Fruit fly (Drosophila melanogaster) whole organism, embryonic: ENCODE results near the gene alphaKap4.

Source experiments
- Atf-2 ChIP-seq: fragments of 200-800 bp; sonication (Bioruptor generic); optimal IDR thresholded peaks from 2 replicates; lab custom pipeline; 2016; ENCODE audit warnings: missing biosample characterization, missing genetic modification characterization
- B-H1 ChIP-seq: fragments of 200-800 bp; sonication (Bioruptor generic); IDR thresholded peaks from 3 replicates; pipeline ENCODE4 v1.3.6; 2022; ENCODE audit warnings: missing biosample characterization, missing genetic modification characterization
- CG10654 ChIP-seq: fragments of 200-800 bp; sonication (Bioruptor generic); optimal IDR thresholded peaks from 2 replicates; lab custom pipeline; 2016; ENCODE audit warnings: missing biosample characterization, missing genetic modification characterization
- CG11093 ChIP-seq: fragments of 200-800 bp; sonication (Bioruptor generic); IDR thresholded peaks from 3 replicates; pipeline ENCODE4 v1.3.6; 2022; ENCODE audit warnings: missing biosample characterization, missing genetic modification characterization
- CG11695 ChIP-seq: fragments of 200-800 bp; sonication (Bioruptor generic); IDR thresholded peaks from 3 replicates; pipeline ENCODE4 v1.3.6; 2022; ENCODE audit warnings: missing biosample characterization, missing genetic modification characterization
- CG11723 ChIP-seq: fragments of 200-800 bp; sonication (Bioruptor generic); optimal IDR thresholded peaks from 2 replicates; lab custom pipeline; 2017; ENCODE audit warnings: missing biosample characterization, mild to moderate bottlenecking, missing genetic modification characterization
- CG14441 ChIP-seq: fragments of 200-800 bp; sonication (Bioruptor generic); IDR thresholded peaks from 2 replicates; pipeline ENCODE4 v1.3.6; 2022; ENCODE audit warnings: missing biosample characterization, missing genetic modification characterization
- CG14710 ChIP-seq: fragments of 200-800 bp; sonication (Bioruptor generic); optimal IDR thresholded peaks from 3 replicates; lab custom pipeline; 2019; ENCODE audit warnings: missing biosample characterization, mild to moderate bottlenecking, missing genetic modification characterization, moderate library complexity
- CG17912 ChIP-seq: fragments of 200-800 bp; sonication (Bioruptor generic); optimal IDR thresholded peaks from 2 replicates; lab custom pipeline; 2018; ENCODE audit warnings: missing biosample characterization, mild to moderate bottlenecking, missing genetic modification characterization
- CG18764 ChIP-seq: fragments of 200-800 bp; sonication (Bioruptor generic); optimal IDR thresholded peaks from 3 replicates; lab custom pipeline; 2016; ENCODE audit warnings: missing biosample characterization, missing genetic modification characterization
- CG2202 ChIP-seq: fragments of 200-800 bp; sonication (Bioruptor generic); optimal IDR thresholded peaks from 2 replicates; lab custom pipeline; 2018; ENCODE audit warnings: missing biosample characterization, mild to moderate bottlenecking, missing genetic modification characterization
- CG2875 ChIP-seq: fragments of 200-800 bp; sonication (Bioruptor generic); optimal IDR thresholded peaks from 2 replicates; lab custom pipeline; 2017; ENCODE audit warnings: missing biosample characterization, mild to moderate bottlenecking, missing genetic modification characterization, missing genetic modification reagents
- CG33213 ChIP-seq: fragments of 200-800 bp; sonication (Bioruptor generic); optimal IDR thresholded peaks from 3 replicates; lab custom pipeline; 2016; ENCODE audit warnings: missing biosample characterization, missing genetic modification characterization
- CG6791 ChIP-seq: fragments of 200-800 bp; sonication (Bioruptor generic); IDR thresholded peaks from 3 replicates; pipeline ENCODE4 v1.3.6; 2022; ENCODE audit warnings: missing biosample characterization, missing genetic modification characterization; ENCODE audit not compliant: partially characterized antibody
- CG8359 ChIP-seq: fragments of 200-800 bp; sonication (Bioruptor generic); optimal IDR thresholded peaks from 2 replicates; lab custom pipeline; 2017; ENCODE audit warnings: missing biosample characterization, mild to moderate bottlenecking, missing genetic modification characterization, borderline replicate concordance
- D ChIP-seq, 2 experiments: fragments of 200-800 bp in 1 of 2; fragments of >200 bp in 1 of 2; sonication (Bioruptor generic) in 1 of 2; optimal IDR thresholded peaks; 2 replicates in 1 of 2; 3 replicates in 1 of 2; lab custom pipeline; 2017; ENCODE audit warnings: mild to moderate bottlenecking in 1 of 2, missing biosample characterization in 1 of 2, missing genetic modification characterization in 1 of 2, missing genetic modification reagents in 1 of 2
- Doc3 ChIP-seq: fragments of 200-800 bp; sonication (Bioruptor generic); IDR thresholded peaks from 3 replicates; pipeline ENCODE4 v1.3.6; 2022; ENCODE audit warnings: missing biosample characterization, missing genetic modification characterization; ENCODE audit not compliant: partially characterized antibody
- Gsc ChIP-seq: fragments of 200-800 bp; sonication (Bioruptor generic); IDR thresholded peaks from 2 replicates; pipeline ENCODE4 v1.3.6; 2022; ENCODE audit warnings: missing biosample characterization, missing genetic modification characterization
- H15 ChIP-seq: fragments of 200-800 bp; sonication (Bioruptor generic); IDR thresholded peaks from 3 replicates; pipeline ENCODE4 v1.3.6; 2022; ENCODE audit warnings: missing biosample characterization, missing genetic modification characterization
- Hand ChIP-seq: fragments of 200-800 bp; sonication (Bioruptor generic); optimal IDR thresholded peaks from 2 replicates; lab custom pipeline; 2017; ENCODE audit warnings: mild to moderate bottlenecking, missing biosample characterization, missing genetic modification reagents, missing genetic modification characterization
- Lim3 ChIP-seq: fragments of 200-800 bp; sonication (Bioruptor generic); IDR thresholded peaks from 2 replicates; pipeline ENCODE4 v1.3.6; 2022; ENCODE audit warnings: missing biosample characterization, missing genetic modification characterization
- Med ChIP-seq: fragments of 200-800 bp; sonication (Bioruptor generic); peaks from one replicate; lab custom pipeline; 2016; ENCODE audit warnings: missing biosample characterization, missing genetic modification characterization, mild to moderate bottlenecking, inconsistent platforms, moderate library complexity
- PHDP ChIP-seq: fragments of 200-800 bp; sonication (Bioruptor generic); optimal IDR thresholded peaks from 3 replicates; lab custom pipeline; 2018; ENCODE audit warnings: missing biosample characterization, mild to moderate bottlenecking, missing genetic modification characterization, moderate library complexity
- Side ChIP-seq: fragments of 200-800 bp; sonication (Bioruptor generic); optimal IDR thresholded peaks from 2 replicates; lab custom pipeline; 2016; ENCODE audit warnings: missing biosample characterization, missing genetic modification characterization
- Sry-δ ChIP-seq: fragments of 200-800 bp; sonication (Bioruptor generic); optimal IDR thresholded peaks from 2 replicates; lab custom pipeline; 2016; ENCODE audit warnings: missing biosample characterization, missing genetic modification characterization
- Vsx1 ChIP-seq: fragments of 200-800 bp; sonication (Bioruptor generic); optimal IDR thresholded peaks from 2 replicates; lab custom pipeline; 2017; ENCODE audit warnings: missing biosample characterization, mild to moderate bottlenecking, missing genetic modification characterization, missing genetic modification reagents
- Xbp1 ChIP-seq: fragments of 200-800 bp; sonication (Bioruptor generic); optimal IDR thresholded peaks from 3 replicates; lab custom pipeline; 2016; ENCODE audit warnings: missing biosample characterization, mild to moderate bottlenecking, missing genetic modification characterization
- Xrp1 ChIP-seq: fragments of 200-800 bp; sonication (Bioruptor generic); IDR thresholded peaks from 2 replicates; pipeline ENCODE4 v1.3.6; 2022; ENCODE audit warnings: missing biosample characterization, missing genetic modification characterization
- ac ChIP-seq: fragments of 200-800 bp; sonication (Bioruptor generic); optimal IDR thresholded peaks from 3 replicates; lab custom pipeline; 2017; ENCODE audit warnings: missing biosample characterization, mild to moderate bottlenecking, missing genetic modification characterization
- az2 ChIP-seq: fragments of 200-800 bp; sonication (Bioruptor generic); optimal IDR thresholded peaks from 3 replicates; lab custom pipeline; 2016; ENCODE audit warnings: missing biosample characterization, missing genetic modification characterization
- cato ChIP-seq: fragments of 200-800 bp; sonication (Bioruptor generic); optimal IDR thresholded peaks from 2 replicates; lab custom pipeline; 2016; ENCODE audit warnings: missing biosample characterization, missing genetic modification characterization, borderline replicate concordance
- dysf ChIP-seq: fragments of 200-800 bp; sonication (Bioruptor generic); IDR thresholded peaks from 3 replicates; pipeline ENCODE4 v1.3.6; 2022; ENCODE audit warnings: missing biosample characterization, missing genetic modification characterization
- eve ChIP-seq, 2 experiments: fragments of >200 bp; optimal IDR thresholded peaks; 2 replicates each; lab custom pipeline; 2017; ENCODE audit warnings: missing biosample characterization in 2 of 2, missing genetic modification characterization in 2 of 2
- fd96Cb ChIP-seq: fragments of 200-800 bp; sonication (Bioruptor generic); optimal IDR thresholded peaks from 2 replicates; lab custom pipeline; 2018; ENCODE audit warnings: missing biosample characterization, mild to moderate bottlenecking, missing genetic modification characterization, moderate library complexity
- gce ChIP-seq: fragments of 200-800 bp; sonication (Bioruptor generic); IDR thresholded peaks from 3 replicates; pipeline ENCODE4 v1.3.6; 2022; ENCODE audit warnings: missing biosample characterization, missing genetic modification characterization
- jumu ChIP-seq: fragments of 200-800 bp; sonication (Bioruptor generic); optimal IDR thresholded peaks from 3 replicates; lab custom pipeline; 2016; ENCODE audit warnings: missing biosample characterization, missing genetic modification characterization
- kay ChIP-seq: fragments of 200-800 bp; sonication (Bioruptor generic); optimal IDR thresholded peaks from 2 replicates; lab custom pipeline; 2016; ENCODE audit warnings: missing biosample characterization, missing genetic modification characterization
- maf-S ChIP-seq: fragments of 200-800 bp; sonication (Bioruptor generic); optimal IDR thresholded peaks from 2 replicates; lab custom pipeline; 2016; ENCODE audit warnings: missing biosample characterization, missing genetic modification characterization
- mld ChIP-seq: fragments of 200-800 bp; sonication (Bioruptor generic); IDR thresholded peaks from 3 replicates; pipeline ENCODE4 v1.3.6; 2022; ENCODE audit warnings: missing biosample characterization, missing genetic modification characterization; ENCODE audit not compliant: partially characterized antibody
- nmo ChIP-seq: fragments of 200-800 bp; sonication (Bioruptor generic); optimal IDR thresholded peaks from 2 replicates; lab custom pipeline; 2018; ENCODE audit warnings: missing biosample characterization, mild to moderate bottlenecking, missing genetic modification characterization, moderate library complexity
- pho ChIP-seq: fragments of 200-800 bp; sonication (Bioruptor generic); optimal IDR thresholded peaks from 2 replicates; lab custom pipeline; 2016; ENCODE audit warnings: missing biosample characterization, missing genetic modification characterization
- phol ChIP-seq: fragments of 200-800 bp; sonication (Bioruptor generic); optimal IDR thresholded peaks from 3 replicates; lab custom pipeline; 2018; ENCODE audit warnings: missing biosample characterization, mild to moderate bottlenecking, missing genetic modification characterization, moderate library complexity
- sens ChIP-seq: fragments of 200-800 bp; sonication (Bioruptor generic); peaks from one replicate; lab custom pipeline; 2016; ENCODE audit warnings: missing biosample characterization, missing genetic modification characterization
- sens-2 ChIP-seq: fragments of 200-800 bp; sonication (Bioruptor generic); IDR thresholded peaks from 2 replicates; pipeline ENCODE4 v1.3.6; 2022; ENCODE audit warnings: missing biosample characterization, missing genetic modification characterization
- seq ChIP-seq: fragments of 200-800 bp; sonication (Bioruptor generic); IDR thresholded peaks from 2 replicates; pipeline ENCODE4 v1.3.6; 2022; ENCODE audit warnings: missing biosample characterization, missing genetic modification characterization
- sna ChIP-seq: fragments of 200-800 bp; sonication (Bioruptor generic); IDR thresholded peaks from 2 replicates; pipeline ENCODE4 v1.3.6; 2022; ENCODE audit warnings: missing biosample characterization, missing genetic modification characterization; ENCODE audit not compliant: partially characterized antibody
- sob ChIP-seq: fragments of 200-800 bp; sonication (Bioruptor generic); IDR thresholded peaks from 2 replicates; pipeline ENCODE4 v1.3.6; 2022; ENCODE audit warnings: missing biosample characterization, missing genetic modification characterization
- tgo ChIP-seq: fragments of 200-800 bp; sonication (Bioruptor generic); IDR thresholded peaks from 3 replicates; pipeline ENCODE4 v1.3.6; 2022; ENCODE audit warnings: missing biosample characterization, missing genetic modification characterization
- trem ChIP-seq: fragments of 200-800 bp; optimal IDR thresholded peaks from 3 replicates; lab custom pipeline; 2019; ENCODE audit warnings: missing biosample characterization, mild to moderate bottlenecking, missing genetic modification characterization, moderate library complexity
- zfh2 ChIP-seq: fragments of 200-800 bp; sonication (Bioruptor generic); optimal IDR thresholded peaks from 2 replicates; lab custom pipeline; 2016; ENCODE audit warnings: missing biosample characterization, missing genetic modification characterization

The alphaKap4 gene

dm6 chr3L:5988675-5989074 lies 22.1 kb downstream of the alphaKap4 start (continued):
- no peak for TF ChIP-seq CG6791 (GFP tag; lab: Robert Waterston, UW)
- 0 out of 2 replicates have a peak, but pooled peaks have one; percentile 16 for TF ChIP-seq CG14441
- TF ChIP-seq Sry-δ (GFP tag; lab: Kevin White, UChicago) = peak; percentile 18
- TF ChIP-seq dysf (GFP tag; lab: Robert Waterston, UW) = peak; percentile 52; the same call in 1 of the 3 replicates
- TF ChIP-seq D (optimal IDR thresholded peaks at IDR 0.05; lab: Kevin White, UChicago) = no peak
- peak; percentile 70 for TF ChIP-seq D (GFP tag; optimal IDR thresholded peaks at IDR 0.05; lab: Kevin White, UChicago)
- no peak for TF ChIP-seq maf-S
- peak; percentile 69 for TF ChIP-seq Med (GFP tag; lab: Kevin White, UChicago)
- TF ChIP-seq cato (GFP tag; lab: Kevin White, UChicago) = no peak
- peak; percentile 75 for TF ChIP-seq phol (tag; lab: Kevin White, UChicago)
- no peak for TF ChIP-seq CG17912 (GFP tag; lab: Kevin White, UChicago)
- no peak for TF ChIP-seq Doc3 (GFP tag; lab: Robert Waterston, UW)
- peak; percentile 35 for TF ChIP-seq Side (GFP tag; lab: Kevin White, UChicago)
- TF ChIP-seq Lim3 (GFP tag; lab: Robert Waterston, UW) = 0 out of 2 replicates have a peak, but pooled peaks have one; percentile 9
- TF ChIP-seq CG11695 (GFP tag; lab: Robert Waterston, UW) = 0 out of 3 replicates have a peak, but pooled peaks have one; percentile 42
- peak; percentile 59 for TF ChIP-seq sens-2 (GFP tag; lab: Robert Waterston, UW)
- TF ChIP-seq Gsc (GFP tag; lab: Robert Waterston, UW) = peak; percentile 44; the same call in 1 of the 2 replicates
- TF ChIP-seq CG33213 = peak; percentile 44
- TF ChIP-seq az2 (GFP tag; lab: Kevin White, UChicago) = peak; percentile 21
- TF ChIP-seq CG2875 (GFP tag; lab: Kevin White, UChicago) = peak; percentile 45
- peak; percentile 22 for TF ChIP-seq jumu (GFP tag; lab: Kevin White, UChicago)
- TF ChIP-seq seq = peak; percentile 34; the same call in 1 of the 2 replicates
- TF ChIP-seq nmo (GFP tag; lab: Kevin White, UChicago) = peak; percentile 47
- no peak for TF ChIP-seq Vsx1 (GFP tag; lab: Kevin White, UChicago)
- TF ChIP-seq gce (GFP tag; lab: Robert Waterston, UW) = peak; percentile 51; the same call in 1 of the 3 replicates
- TF ChIP-seq Xrp1 = peak; percentile 88
- TF ChIP-seq Hand (GFP tag; lab: Kevin White, UChicago) = no peak
- TF ChIP-seq sob (GFP tag; lab: Robert Waterston, UW) = 0 out of 2 replicates have a peak, but pooled peaks have one; percentile 29
- TF ChIP-seq trem (tag; lab: Kevin White, UChicago) = peak; percentile 47
- TF ChIP-seq CG18764 (GFP tag; lab: Kevin White, UChicago) = peak; percentile 51
- peak; percentile 74 for TF ChIP-seq CG14710
- TF ChIP-seq pho (GFP tag; lab: Kevin White, UChicago) = no peak
- peak; percentile 16 for TF ChIP-seq kay
- TF ChIP-seq ac (GFP tag; lab: Kevin White, UChicago) = peak; percentile 28
- no peak for TF ChIP-seq CG11723
- TF ChIP-seq sna (GFP tag; lab: Robert Waterston, UW) = no peak
- no peak for TF ChIP-seq Xbp1 (GFP tag; lab: Kevin White, UChicago)
- peak; percentile 41; the same call in 2 of the 3 replicates for TF ChIP-seq tgo
- TF ChIP-seq eve (GFP tag; optimal IDR thresholded peaks at IDR 0.05; lab: Kevin White, UChicago) = peak in 1 of 2 experiments; percentile 77
- no peak for TF ChIP-seq B-H1 (GFP tag; lab: Robert Waterston, UW)
- no peak for TF ChIP-seq zfh2 (GFP tag; lab: Kevin White, UChicago)
- peak; percentile 25 for TF ChIP-seq CG2202 (tag; lab: Kevin White, UChicago)
- peak; percentile 0 for TF ChIP-seq Atf-2
- TF ChIP-seq CG8359 (GFP tag; lab: Kevin White, UChicago) = peak; percentile 67
- no peak for TF ChIP-seq PHDP (tag; lab: Kevin White, UChicago)
- peak; percentile 43 for TF ChIP-seq CG10654
- peak; percentile 77 for TF ChIP-seq fd96Cb (tag; lab: Kevin White, UChicago)
- peak; percentile 66 for TF ChIP-seq H15 (GFP tag; lab: Robert Waterston, UW)
- TF ChIP-seq mld (GFP tag; lab: Robert Waterston, UW) = no peak
- 0 out of 3 replicates have a peak, but pooled peaks have one; percentile 53 for TF ChIP-seq CG11093 (GFP tag; lab: Robert Waterston, UW)
- TF ChIP-seq sens (GFP tag; lab: Kevin White, UChicago) = peak; percentile 96
